Worm (Caenorhabditis elegans): ENCODE measurements around the gene delm-1.

ce11 chrIV:9158969-9159800 lies 23.9 kb upstream of the delm-1 start, which contains the start of gene pcp-3:
- TF ChIP-seq tab-1 (GFP tag; IDR thresholded peaks at IDR 0.05) (no peak), ref-1 (GFP tag; conservative IDR thresholded peaks at IDR 0.05) (no peak), flt-1 (GFP tag; IDR thresholded peaks at IDR 0.05) (no peak)
